Fruit fly (Drosophila melanogaster) S2 (cell line): ENCODE results near the gene CG32984.

Experiments used
- CG8478 ChIP-seq: fragments of >200 bp; optimal IDR thresholded peaks from 2 replicates; lab custom pipeline; 2018
- CTCF ChIP-seq, 2 experiments: fragments of >200 bp; optimal IDR thresholded peaks; 2 replicates each; lab custom pipeline; 2018

dm6 chr2L:8959001-8959461 is 5.7 kb upstream of the CG32984 start, which contains the start of gene CG31886:
- TF ChIP-seq CG8478: no peak
- no peak for TF ChIP-seq CTCF (optimal IDR thresholded peaks at IDR 0.05; lab: Kevin White, UChicago)
